Worm (Caenorhabditis elegans) whole organism, L1 larva: Measurements from ENCODE around the gene pals-18.

Experiments
- F16B12.6 ChIP-seq: fragments of 150-350 bp; optimal IDR thresholded peaks from 2 replicates; lab custom pipeline; 2014; ENCODE audit warnings: missing biosample characterization, missing genetic modification characterization
- aha-1 ChIP-seq: fragments of 150-350 bp; optimal IDR thresholded peaks from 2 replicates; lab custom pipeline; 2014; ENCODE audit warnings: missing biosample characterization, missing genetic modification characterization
- aly-2 ChIP-seq: fragments of 150-350 bp; optimal IDR thresholded peaks from 2 replicates; lab custom pipeline; 2014; ENCODE audit warnings: missing biosample characterization, missing genetic modification characterization
- blmp-1 ChIP-seq: fragments of 150-350 bp; optimal IDR thresholded peaks from 2 replicates; lab custom pipeline; 2014; ENCODE audit warnings: missing biosample characterization, missing genetic modification characterization
- ceh-8 ChIP-seq: fragments of 200-800 bp; sonication (Bioruptor generic); optimal IDR thresholded peaks from 2 replicates; lab custom pipeline; 2018; ENCODE audit warnings: mild to moderate bottlenecking, missing genetic modification characterization, moderate library complexity, missing compliant biosample characterization
- ceh-88 ChIP-seq: fragments of 200-800 bp; sonication (Bioruptor generic); IDR thresholded peaks from 2 replicates; pipeline ENCODE4 v1.3.6; 2022; ENCODE audit warnings: missing genetic modification characterization, missing compliant biosample characterization
- ceh-90 ChIP-seq: sonication (generic microtip); optimal IDR thresholded peaks from 2 replicates; lab custom pipeline; 2016; ENCODE audit warnings: missing genetic modification characterization, missing compliant biosample characterization
- dsc-1 ChIP-seq: sonication (generic microtip); optimal IDR thresholded peaks from 2 replicates; lab custom pipeline; 2016; ENCODE audit warnings: mild to moderate bottlenecking, missing genetic modification characterization, missing compliant biosample characterization
- egl-13 ChIP-seq: sonication (generic microtip); optimal IDR thresholded peaks from 2 replicates; lab custom pipeline; 2016; ENCODE audit warnings: missing genotype, missing genetic modification reagents, missing genetic modification characterization, missing compliant biosample characterization
- egl-27 ChIP-seq, 2 experiments: fragments of 150-350 bp in 1 of 2; sonication (generic microtip); optimal IDR thresholded peaks; 3 replicates each; lab custom pipeline; 2017 to 2018; ENCODE audit warnings: missing biosample characterization in 2 of 2, missing genetic modification characterization in 2 of 2, missing genetic modification reagents in 2 of 2
- elt-3 ChIP-seq, 6 experiments: fragments of 150-350 bp in 1 of 6; sonication (generic microtip); optimal IDR thresholded peaks; 2 replicates each; lab custom pipeline; 2017 to 2018; ENCODE audit warnings: missing biosample characterization in 6 of 6, missing genetic modification characterization in 6 of 6, inconsistent platforms in 1 of 6
- ets-5 ChIP-seq: fragments of 200-800 bp; sonication (Bioruptor generic); IDR thresholded peaks from 2 replicates; pipeline ENCODE4 v1.3.6; 2022; ENCODE audit warnings: missing genetic modification characterization, missing compliant biosample characterization
- grh-1 ChIP-seq: fragments of 200-800 bp; sonication (Bioruptor generic); IDR thresholded peaks from 2 replicates; pipeline ENCODE4 v1.3.6; 2022; ENCODE audit warnings: missing genetic modification reagents, missing genetic modification characterization, missing compliant biosample characterization
- hlh-17 ChIP-seq: fragments of 200-800 bp; sonication (Bioruptor generic); optimal IDR thresholded peaks from 2 replicates; lab custom pipeline; 2018; ENCODE audit warnings: missing genetic modification characterization, mild to moderate bottlenecking, missing compliant biosample characterization, moderate library complexity, borderline replicate concordance
- hpl-2 ChIP-seq: fragments of 150-350 bp; optimal IDR thresholded peaks from 2 replicates; lab custom pipeline; 2014; ENCODE audit warnings: missing biosample characterization, missing genetic modification reagents, missing genetic modification characterization
- irx-1 ChIP-seq: sonication (generic microtip); optimal IDR thresholded peaks from 2 replicates; lab custom pipeline; 2016; ENCODE audit warnings: missing genetic modification characterization, missing compliant biosample characterization
- lir-3 ChIP-seq: sonication (generic microtip); optimal IDR thresholded peaks from 2 replicates; lab custom pipeline; 2016; ENCODE audit warnings: mild to moderate bottlenecking, missing genetic modification characterization, moderate library complexity, missing compliant biosample characterization; ENCODE audit not compliant: poor library complexity
- lsy-2 ChIP-seq, 2 experiments: fragments of 150-350 bp; optimal IDR thresholded peaks; 2 replicates each; lab custom pipeline; 2014; ENCODE audit warnings: missing biosample characterization in 2 of 2, missing genetic modification characterization in 2 of 2
- mab-9 ChIP-seq: fragments of 200-800 bp; sonication (Bioruptor generic); IDR thresholded peaks from 2 replicates; pipeline ENCODE4 v1.3.6; 2022; ENCODE audit warnings: missing genetic modification reagents, missing genetic modification characterization, missing compliant biosample characterization
- mep-1 ChIP-seq: fragments of 150-350 bp; optimal IDR thresholded peaks from 2 replicates; lab custom pipeline; 2014; ENCODE audit warnings: missing biosample characterization, missing genetic modification characterization
- nhr-12 ChIP-seq: sonication (generic microtip); optimal IDR thresholded peaks from 2 replicates; lab custom pipeline; 2017; ENCODE audit warnings: missing biosample characterization, missing genetic modification characterization
- nhr-19 ChIP-seq: fragments of 200-800 bp; sonication (Bioruptor generic); conservative IDR thresholded peaks from 2 replicates; pipeline ENCODE4 v1.3.6; 2022; ENCODE audit warnings: missing genetic modification characterization, missing compliant biosample characterization
- nhr-20 ChIP-seq: sonication (generic microtip); optimal IDR thresholded peaks from 2 replicates; lab custom pipeline; 2016; ENCODE audit warnings: mild to moderate bottlenecking, missing genetic modification characterization, missing compliant biosample characterization
- nhr-28 ChIP-seq: fragments of 150-350 bp; optimal IDR thresholded peaks from 2 replicates; lab custom pipeline; 2014; ENCODE audit warnings: missing biosample characterization, missing genetic modification characterization
- nhr-47 ChIP-seq: sonication (generic microtip); optimal IDR thresholded peaks from 2 replicates; lab custom pipeline; 2016; ENCODE audit warnings: mild to moderate bottlenecking, missing genetic modification characterization, moderate library complexity, missing compliant biosample characterization
- nhr-71 ChIP-seq: sonication (generic microtip); optimal IDR thresholded peaks from 2 replicates; lab custom pipeline; 2016; ENCODE audit warnings: mild to moderate bottlenecking, missing genetic modification characterization, moderate library complexity, missing compliant biosample characterization
- nhr-76 ChIP-seq: sonication (generic microtip); optimal IDR thresholded peaks from 2 replicates; lab custom pipeline; 2017; ENCODE audit warnings: missing biosample characterization, missing genetic modification characterization
- nhr-77 ChIP-seq: fragments of 150-350 bp; optimal IDR thresholded peaks from 2 replicates; lab custom pipeline; 2014; ENCODE audit warnings: missing biosample characterization, missing genetic modification characterization
- nhr-84 ChIP-seq: sonication (generic microtip); optimal IDR thresholded peaks from 2 replicates; lab custom pipeline; 2017; ENCODE audit warnings: missing biosample characterization, missing genetic modification characterization
- pag-3 ChIP-seq: sonication (generic microtip); optimal IDR thresholded peaks from 2 replicates; lab custom pipeline; 2017; ENCODE audit warnings: missing genetic modification characterization, mild to moderate bottlenecking, missing compliant biosample characterization, antibody characterized with exemption, borderline replicate concordance; ENCODE audit not compliant: insufficient read depth
- pax-3 ChIP-seq: fragments of 200-800 bp; sonication (Bioruptor generic); optimal IDR thresholded peaks from 2 replicates; lab custom pipeline; 2018; ENCODE audit warnings: mild to moderate bottlenecking, missing genetic modification characterization, moderate library complexity, missing compliant biosample characterization
- rnt-1 ChIP-seq: sonication (generic microtip); optimal IDR thresholded peaks from 2 replicates; lab custom pipeline; 2016; ENCODE audit warnings: mild to moderate bottlenecking, missing genetic modification characterization, moderate library complexity, missing compliant biosample characterization
- snpc-4 ChIP-seq: fragments of 150-350 bp; optimal IDR thresholded peaks from 2 replicates; lab custom pipeline; 2014; ENCODE audit warnings: missing biosample characterization, missing genetic modification characterization
- snu-23 ChIP-seq: sonication (generic microtip); optimal IDR thresholded peaks from 2 replicates; lab custom pipeline; 2016; ENCODE audit warnings: missing genetic modification characterization, missing compliant biosample characterization
- sptf-1 ChIP-seq: fragments of 150-350 bp; optimal IDR thresholded peaks from 2 replicates; lab custom pipeline; 2014; ENCODE audit warnings: missing biosample characterization, missing genetic modification characterization
- tlp-1 ChIP-seq: fragments of 150-350 bp; optimal IDR thresholded peaks from 2 replicates; lab custom pipeline; 2014; ENCODE audit warnings: missing biosample characterization, missing genetic modification characterization
- unc-86 ChIP-seq: sonication (generic microtip); optimal IDR thresholded peaks from 2 replicates; lab custom pipeline; 2016; ENCODE audit warnings: missing genetic modification characterization, missing compliant biosample characterization
- unc-98 ChIP-seq: fragments of 200-800 bp; sonication (Bioruptor generic); IDR thresholded peaks from 2 replicates; pipeline ENCODE4 v1.3.6; 2022; ENCODE audit warnings: missing genetic modification characterization, missing compliant biosample characterization
- vab-15 ChIP-seq: sonication (generic microtip); optimal IDR thresholded peaks from 2 replicates; lab custom pipeline; 2017; ENCODE audit warnings: missing genotype, mild to moderate bottlenecking, missing genetic modification characterization, missing compliant biosample characterization
- zag-1 ChIP-seq: fragments of 150-350 bp; optimal IDR thresholded peaks from 2 replicates; lab custom pipeline; 2014; ENCODE audit warnings: missing biosample characterization, missing genetic modification characterization
- zip-4 ChIP-seq: fragments of 200-800 bp; sonication (Bioruptor generic); optimal IDR thresholded peaks from 2 replicates; lab custom pipeline; 2018; ENCODE audit warnings: mild to moderate bottlenecking, missing genetic modification characterization, moderate library complexity, missing compliant biosample characterization
- ztf-4 ChIP-seq: fragments of 150-350 bp; optimal IDR thresholded peaks from 2 replicates; lab custom pipeline; 2014; ENCODE audit warnings: missing biosample characterization, missing genetic modification characterization

Gene pals-18

DNA sequence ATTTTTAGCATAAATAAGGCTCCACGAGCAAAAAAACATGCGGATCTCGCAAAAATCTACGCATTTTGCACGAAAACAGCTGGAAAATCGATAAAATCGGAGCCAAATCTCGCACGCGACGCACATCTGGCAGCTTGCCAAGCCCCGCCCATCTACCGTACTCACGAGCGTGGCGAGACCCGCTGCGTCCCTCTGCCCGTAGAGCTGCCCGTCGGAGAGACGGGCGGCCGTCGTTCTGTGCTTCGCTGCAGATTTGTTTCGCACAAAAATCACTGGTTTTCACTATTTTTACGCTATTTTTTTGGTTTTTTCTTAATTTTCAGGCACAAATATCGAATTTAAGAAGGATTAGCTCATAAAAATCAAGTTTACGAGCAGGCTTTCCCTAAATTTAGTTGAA lies 15.5 kb downstream of the pals-18 start (continued):
- TF ChIP-seq zag-1 (tag; lab: Kevin White, UChicago) (no peak), vab-15 (tag; lab: Kevin White, UChicago) (peak; percentile 33), nhr-12 (no peak), ets-5 (GFP tag; lab: Robert Waterston, UW) (no peak), unc-86 (tag; lab: Kevin White, UChicago) (peak; percentile 83), blmp-1 (tag; lab: Kevin White, UChicago) (peak; percentile 28), nhr-19 (GFP tag; lab: Robert Waterston, UW) (peak; percentile 89), elt-3 (tag; optimal IDR thresholded peaks at IDR 0.05; lab: Kevin White, UChicago) (peak in 3 of 6 experiments; percentile 61 to 70 (median 69)), egl-27 (tag; optimal IDR thresholded peaks at IDR 0.05; lab: Kevin White, UChicago) (no peak), dsc-1 (peak; percentile 89), rnt-1 (no peak), ceh-90 (no peak), pax-3 (tag; lab: Kevin White, UChicago) (peak; percentile 83), hlh-17 (GFP tag; lab: Kevin White, UChicago) (no peak), ceh-8 (GFP tag; lab: Kevin White, UChicago) (peak; percentile 12), hpl-2 (GFP tag; lab: Kevin White, UChicago) (peak; percentile 70), snpc-4 (tag; lab: Kevin White, UChicago) (peak; percentile 34), ceh-88 (GFP tag; lab: Robert Waterston, UW) (no peak), nhr-77 (peak; percentile 79), aha-1 (tag; lab: Kevin White, UChicago) (no peak), nhr-76 (tag; lab: Kevin White, UChicago) (no peak), irx-1 (tag; lab: Kevin White, UChicago) (peak; percentile 69), nhr-84 (tag; lab: Kevin White, UChicago) (no peak), grh-1 (GFP tag; lab: Robert Waterston, UW) (peak; percentile 86), egl-13 (tag; lab: Kevin White, UChicago) (peak; percentile 77), tlp-1 (tag; lab: Kevin White, UChicago) (no peak), nhr-71 (tag; lab: Kevin White, UChicago) (peak; percentile 93), nhr-47 (tag; lab: Kevin White, UChicago) (peak; percentile 93), aly-2 (tag; lab: Kevin White, UChicago) (peak; percentile 15), nhr-20 (tag; lab: Kevin White, UChicago) (peak; percentile 87), zip-4 (GFP tag; lab: Kevin White, UChicago) (peak; percentile 62), lir-3 (tag; lab: Kevin White, UChicago) (no peak), F16B12.6 (tag; lab: Kevin White, UChicago) (peak; percentile 66), lsy-2 (tag; optimal IDR thresholded peaks at IDR 0.05; lab: Kevin White, UChicago) (peak; percentile 99), sptf-1 (tag; lab: Kevin White, UChicago) (no peak), unc-98 (GFP tag; lab: Robert Waterston, UW) (0 out of 2 replicates have a peak, but pooled peaks have one; percentile 7), nhr-28 (tag; lab: Kevin White, UChicago) (no peak), snu-23 (GFP tag; lab: Kevin White, UChicago) (peak; percentile 93), mep-1 (tag; lab: Kevin White, UChicago) (peak; percentile 66), ztf-4 (peak; percentile 47), pag-3 (tag; lab: Kevin White, UChicago) (no peak), mab-9 (GFP tag; lab: Robert Waterston, UW) (peak; percentile 79; the same call in 1 of the 2 replicates)
